Worm (Caenorhabditis elegans): ENCODE measurements around the gene Y51A2B.9.
"Not testable (repeated sequence)": the region's sequence is repeated elsewhere in the genome, so short reads cannot be mapped to it uniquely, and the experiment has no call there.

Gene Y51A2B.9

DNA sequence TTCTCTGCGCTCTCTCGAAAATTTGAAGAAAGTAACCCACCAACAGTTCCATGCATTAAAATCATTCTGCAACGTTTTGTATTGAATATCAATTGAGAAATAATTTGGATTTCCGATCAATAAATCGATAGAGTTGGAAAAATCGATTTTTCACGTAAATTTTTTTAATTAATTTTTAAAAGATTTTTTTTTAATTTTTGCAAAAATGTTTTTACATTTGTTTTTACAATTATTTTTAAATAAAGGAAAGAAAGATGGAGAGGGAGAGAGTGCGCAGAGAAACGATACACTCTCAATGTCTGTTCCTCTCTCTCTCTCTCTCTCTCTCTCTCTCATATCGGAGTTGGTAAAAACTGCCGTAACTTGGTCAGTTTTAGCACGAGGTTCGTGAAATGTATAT lies 30.0 kb upstream of the Y51A2B.9 start, which contains the start of gene ZK262.19:
ZK262.19 (minus strand) TSS at position 101 of the 400 bp plus-strand sequence.
- TF ChIP-seq ama-1 (optimal IDR thresholded peaks at IDR 0.05) (no peak), aly-1 (tag; optimal IDR thresholded peaks at IDR 0.05) (no peak), ceh-13 (GFP tag; optimal IDR thresholded peaks at IDR 0.05) (no peak), scrt-1 (GFP tag; IDR thresholded peaks at IDR 0.05) (no peak), hmbx-1 (tag; optimal IDR thresholded peaks at IDR 0.05) (no peak), pes-1 (GFP tag; IDR thresholded peaks at IDR 0.05) (no peak), hnd-1 (tag; optimal IDR thresholded peaks at IDR 0.05) (no peak), ceh-36 (tag; optimal IDR thresholded peaks at IDR 0.05) (no peak), hmg-4 (GFP tag; optimal IDR thresholded peaks at IDR 0.05) (no peak), ets-7 (tag; optimal IDR thresholded peaks at IDR 0.05) (no peak), tra-4 (tag; optimal IDR thresholded peaks at IDR 0.05) (no peak), flt-1 (GFP tag; IDR thresholded peaks at IDR 0.05) (no peak)

- TF ChIP-seq ama-1 (optimal IDR thresholded peaks at IDR 0.05) (no peak), ceh-36 (tag; optimal IDR thresholded peaks at IDR 0.05) (no peak)
Observed at ce11 chrV:18424471-18424870, 28.9 kb upstream of the Y51A2B.9 start, which contains the start of gene ZK262.4. ZK262.4 (minus strand) TSS chrV:18424571.

DNA sequence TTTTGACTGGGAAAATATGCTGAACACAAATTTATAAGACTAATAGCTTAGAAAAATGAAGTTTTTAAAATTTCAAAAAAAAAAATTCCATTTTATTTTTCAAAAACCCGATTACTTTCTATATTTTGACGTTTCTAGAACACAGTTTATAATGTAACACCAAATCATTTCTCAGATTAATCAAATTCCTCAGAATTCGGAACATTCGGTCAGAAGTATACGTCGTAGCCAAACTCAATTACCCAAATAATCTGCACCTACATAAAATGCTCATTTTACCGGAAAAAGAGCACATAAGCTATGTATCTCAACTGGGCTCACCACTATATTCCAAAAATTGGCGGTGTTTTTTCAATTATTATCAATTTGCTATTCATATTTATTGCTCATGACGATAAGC lies 25.2 kb upstream of the Y51A2B.9 start, which contains the start of gene srj-26:
srj-26 (plus strand) TSS at position 301 of the 400 bp plus-strand sequence.
- TF ChIP-seq ama-1 (optimal IDR thresholded peaks at IDR 0.05) (no peak), sea-1 (GFP tag; conservative IDR thresholded peaks at IDR 0.05) (no peak), pes-1 (GFP tag; IDR thresholded peaks at IDR 0.05) (no peak)

- no peak for TF ChIP-seq ets-7 (tag; optimal IDR thresholded peaks at IDR 0.05)
- TF ChIP-seq tra-4 (tag; optimal IDR thresholded peaks at IDR 0.05): no peak
- TF ChIP-seq ceh-13 (GFP tag; optimal IDR thresholded peaks at IDR 0.05): no peak
- TF ChIP-seq ama-1 (optimal IDR thresholded peaks at IDR 0.05): no peak
- TF ChIP-seq scrt-1 (GFP tag; IDR thresholded peaks at IDR 0.05): no peak
- TF ChIP-seq hmbx-1 (tag; optimal IDR thresholded peaks at IDR 0.05): no peak
- no peak for TF ChIP-seq pes-1 (GFP tag; IDR thresholded peaks at IDR 0.05)
- TF ChIP-seq aly-1 (tag; optimal IDR thresholded peaks at IDR 0.05): no peak
- TF ChIP-seq tbx-37 (GFP tag; conservative IDR thresholded peaks at IDR 0.05): no peak
- TF ChIP-seq ceh-36 (tag; optimal IDR thresholded peaks at IDR 0.05): no peak
- no peak for TF ChIP-seq F13C5.2 (tag; optimal IDR thresholded peaks at IDR 0.05)
- no peak for TF ChIP-seq hmg-4 (GFP tag; optimal IDR thresholded peaks at IDR 0.05)
- no peak for TF ChIP-seq B0310.2 (tag; optimal IDR thresholded peaks at IDR 0.05)
- no peak for TF ChIP-seq tbx-11 (GFP tag; IDR thresholded peaks at IDR 0.05)
Observed at ce11 chrV:18414051-18414450, 18.5 kb upstream of the Y51A2B.9 start, which contains the start of gene txt-8. txt-8 (plus strand) TSS chrV:18414351.

DNA sequence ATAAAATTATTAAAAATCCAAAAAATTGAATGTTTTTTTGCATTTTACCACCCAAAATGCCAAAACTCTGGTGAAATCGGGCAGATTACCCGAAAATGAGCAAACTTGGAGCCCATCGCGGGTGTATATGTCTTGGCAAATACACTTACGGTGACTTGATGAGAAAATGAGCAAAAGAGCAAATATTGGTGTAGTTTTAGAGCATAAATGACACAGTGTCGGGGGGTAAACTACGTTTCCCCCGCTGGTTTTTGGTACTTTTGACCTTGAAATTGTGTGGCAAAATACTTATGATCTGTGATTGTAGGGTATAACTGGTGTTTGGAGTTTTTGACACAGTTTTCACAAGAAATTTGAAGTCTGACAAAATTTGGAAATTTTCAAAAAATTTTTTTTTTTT lies 17.3 kb upstream of the Y51A2B.9 start, which contains the start of gene ZK262.2:
ZK262.2 (minus strand) TSS at position 101 of the 400 bp plus-strand sequence.
- TF ChIP-seq pes-1 (GFP tag; IDR thresholded peaks at IDR 0.05) (no peak), ama-1 (optimal IDR thresholded peaks at IDR 0.05) (no peak), hnd-1 (tag; optimal IDR thresholded peaks at IDR 0.05) (no peak), tbx-37 (GFP tag; conservative IDR thresholded peaks at IDR 0.05) (no peak), sea-1 (GFP tag; conservative IDR thresholded peaks at IDR 0.05) (no peak), scrt-1 (GFP tag; IDR thresholded peaks at IDR 0.05) (no peak), aly-1 (tag; optimal IDR thresholded peaks at IDR 0.05) (no peak), ceh-36 (tag; optimal IDR thresholded peaks at IDR 0.05) (no peak), ets-7 (tag; optimal IDR thresholded peaks at IDR 0.05) (no peak), hmbx-1 (tag; optimal IDR thresholded peaks at IDR 0.05) (no peak), tbx-11 (GFP tag; IDR thresholded peaks at IDR 0.05) (no peak)

- TF ChIP-seq ama-1 (optimal IDR thresholded peaks at IDR 0.05) (no peak), tbx-11 (GFP tag; IDR thresholded peaks at IDR 0.05) (no peak), aly-1 (tag; optimal IDR thresholded peaks at IDR 0.05) (no peak), ets-7 (tag; optimal IDR thresholded peaks at IDR 0.05) (no peak), hmg-4 (GFP tag; optimal IDR thresholded peaks at IDR 0.05) (no peak), tra-4 (tag; optimal IDR thresholded peaks at IDR 0.05) (no peak), ceh-36 (tag; optimal IDR thresholded peaks at IDR 0.05) (no peak), hnd-1 (tag; optimal IDR thresholded peaks at IDR 0.05) (no peak), tbx-37 (GFP tag; conservative IDR thresholded peaks at IDR 0.05) (no peak), sea-1 (GFP tag; conservative IDR thresholded peaks at IDR 0.05) (no peak), F13C5.2 (tag; optimal IDR thresholded peaks at IDR 0.05) (no peak), ceh-13 (GFP tag; optimal IDR thresholded peaks at IDR 0.05) (no peak), pes-1 (GFP tag; IDR thresholded peaks at IDR 0.05) (no peak), B0310.2 (tag; optimal IDR thresholded peaks at IDR 0.05) (no peak)
Observed at ce11 chrV:18412351-18412750, 16.8 kb upstream of the Y51A2B.9 start.

ce11 chrV:18410142-18410541 lies 14.6 kb upstream of the Y51A2B.9 start, which contains the start of gene srh-207:
srh-207 (minus strand) TSS chrV:18410242.
- TF ChIP-seq tbx-11 (GFP tag; IDR thresholded peaks at IDR 0.05) (no peak), flt-1 (GFP tag; IDR thresholded peaks at IDR 0.05) (no peak), B0310.2 (tag; optimal IDR thresholded peaks at IDR 0.05) (no peak), ceh-13 (GFP tag; optimal IDR thresholded peaks at IDR 0.05) (no peak), hnd-1 (tag; optimal IDR thresholded peaks at IDR 0.05) (no peak), tbx-37 (GFP tag; conservative IDR thresholded peaks at IDR 0.05) (no peak), hmbx-1 (tag; optimal IDR thresholded peaks at IDR 0.05) (no peak), pes-1 (GFP tag; IDR thresholded peaks at IDR 0.05) (no peak), F13C5.2 (tag; optimal IDR thresholded peaks at IDR 0.05) (no peak), ceh-36 (tag; optimal IDR thresholded peaks at IDR 0.05) (no peak), ama-1 (optimal IDR thresholded peaks at IDR 0.05) (no peak), tra-4 (tag; optimal IDR thresholded peaks at IDR 0.05) (no peak), aly-1 (tag; optimal IDR thresholded peaks at IDR 0.05) (no peak), sea-1 (GFP tag; conservative IDR thresholded peaks at IDR 0.05) (no peak), ets-7 (tag; optimal IDR thresholded peaks at IDR 0.05) (no peak)

- TF ChIP-seq ceh-13 (GFP tag; optimal IDR thresholded peaks at IDR 0.05); pes-1 (GFP tag; IDR thresholded peaks at IDR 0.05); hmg-4 (GFP tag; optimal IDR thresholded peaks at IDR 0.05): not testable (repeated sequence)
Observed at ce11 chrV:18404767-18405166, 9.2 kb upstream of the Y51A2B.9 start, which contains the start of gene srh-209. srh-209 (minus strand) TSS chrV:18404867.

All from whole organism, early embryonic.